Worm (Caenorhabditis elegans): ENCODE data around the gene C39E9.8.

- no peak for TF ChIP-seq him-1 (tag; optimal IDR thresholded peaks at IDR 0.05)
- TF ChIP-seq W03F9.2 (tag; optimal IDR thresholded peaks at IDR 0.05), result no peak
These were observed 2.9 kb downstream of the C39E9.8 start for ce11 chrIV:13082106-13082505.

All from whole organism, L4/young adult.